Worm (Caenorhabditis elegans) whole organism, L4 larva: Measurements from ENCODE around the gene cht-4.

Source experiments
- D1046.2 ChIP-seq: fragments of 200-800 bp; sonication (Bioruptor generic); IDR thresholded peaks from 2 replicates; pipeline ENCODE4 v1.3.6; 2022; ENCODE audit warnings: missing genetic modification characterization, missing compliant biosample characterization
- R02D3.7 ChIP-seq: fragments of 150-350 bp; sonication (generic microtip); optimal IDR thresholded peaks from 3 replicates; lab custom pipeline; 2014; ENCODE audit warnings: missing biosample characterization, missing genetic modification characterization
- fkh-10 ChIP-seq: fragments of 150-350 bp; optimal IDR thresholded peaks from 2 replicates; lab custom pipeline; 2014; ENCODE audit warnings: missing biosample characterization, missing genetic modification reagents, missing genetic modification characterization
- madf-9 ChIP-seq: fragments of 200-800 bp; sonication (Bioruptor generic); conservative IDR thresholded peaks from 2 replicates; pipeline ENCODE4 v1.3.6; 2022; ENCODE audit warnings: missing genetic modification reagents, missing genetic modification characterization, missing compliant biosample characterization
- nhr-11 ChIP-seq: fragments of 150-350 bp; optimal IDR thresholded peaks from 2 replicates; lab custom pipeline; 2014; ENCODE audit warnings: missing biosample characterization, missing genetic modification characterization
- snpc-1.2 ChIP-seq: fragments of 200-800 bp; sonication (Bioruptor generic); IDR thresholded peaks from 2 replicates; pipeline ENCODE4 v1.3.6; 2022; ENCODE audit warnings: missing genetic modification reagents, missing genetic modification characterization, missing compliant biosample characterization
- unc-39 ChIP-seq: sonication (generic microtip); optimal IDR thresholded peaks from 2 replicates; lab custom pipeline; 2017; ENCODE audit warnings: missing biosample characterization, missing genetic modification characterization

ce11 chrIII:1619890-1620289, 37.4 kb downstream of the cht-4 start:
- TF ChIP-seq unc-39 (tag; lab: Kevin White, UChicago) (no peak), snpc-1.2 (GFP tag; lab: Robert Waterston, UW) (no peak), madf-9 (no peak), R02D3.7 (tag; lab: Kevin White, UChicago) (no peak), D1046.2 (no peak), nhr-11 (no peak), fkh-10 (GFP tag; lab: Kevin White, UChicago) (no peak)
